Fruit fly (Drosophila melanogaster) whole organism, wandering third instar larva: ENCODE results near the gene SMC1.
A peak's percentile ranks its signal among the peaks of the same experiment; 100 is the strongest.

ENCODE experiments used
- Abd-B ChIP-seq: fragments of >200 bp; optimal IDR thresholded peaks from 2 replicates; lab custom pipeline; 2017; ENCODE audit warnings: missing biosample characterization, missing genetic modification characterization
- CG32264 ChIP-seq: fragments of 200-800 bp; sonication (Bioruptor generic); optimal IDR thresholded peaks from 2 replicates; lab custom pipeline; 2016; ENCODE audit warnings: missing biosample characterization, missing genetic modification characterization
- CG9705 ChIP-seq: fragments of 200-800 bp; sonication (Bioruptor generic); optimal IDR thresholded peaks from 2 replicates; lab custom pipeline; 2018; ENCODE audit warnings: missing biosample characterization, mild to moderate bottlenecking, missing genetic modification characterization
- CrebA ChIP-seq: fragments of 200-800 bp; sonication (Bioruptor generic); optimal IDR thresholded peaks from 2 replicates; lab custom pipeline; 2016; ENCODE audit warnings: missing biosample characterization, mild to moderate bottlenecking, missing genetic modification characterization, borderline replicate concordance
- Dfd ChIP-seq: fragments of >200 bp; optimal IDR thresholded peaks from 2 replicates; lab custom pipeline; 2017; ENCODE audit warnings: missing biosample characterization, missing genetic modification characterization
- Dif ChIP-seq: fragments of 200-275, 200-300 bp; sonication (Bioruptor generic); optimal IDR thresholded peaks from 2 replicates; lab custom pipeline; 2018; ENCODE audit warnings: missing biosample characterization, missing genetic modification characterization; ENCODE audit not compliant: partially characterized antibody
- GATAd ChIP-seq: sonication (Bioruptor generic); optimal IDR thresholded peaks from 2 replicates; lab custom pipeline; 2016; ENCODE audit warnings: missing biosample characterization, missing genetic modification characterization
- HLH106 ChIP-seq: fragments of 200-800 bp; optimal IDR thresholded peaks from 3 replicates; lab custom pipeline; 2019; ENCODE audit warnings: missing biosample characterization, mild to moderate bottlenecking, missing genetic modification characterization, moderate library complexity
- Hnf4 ChIP-seq: fragments of 200-800 bp; sonication (Bioruptor generic); optimal IDR thresholded peaks from 2 replicates; lab custom pipeline; 2016; ENCODE audit warnings: missing biosample characterization, mild to moderate bottlenecking, missing genetic modification characterization
- Hr78 ChIP-seq: fragments of >200 bp; optimal IDR thresholded peaks from 2 replicates; lab custom pipeline; 2017; ENCODE audit warnings: missing biosample characterization, missing genetic modification characterization
- Hr83 ChIP-seq: fragments of 200-300 bp; sonication (Bioruptor generic); optimal IDR thresholded peaks from 2 replicates; lab custom pipeline; 2016; ENCODE audit warnings: missing biosample characterization, mild to moderate bottlenecking, missing genetic modification characterization, moderate library complexity; ENCODE audit not compliant: poor library complexity, severe bottlenecking
- Jra ChIP-seq: sonication (Bioruptor generic); optimal IDR thresholded peaks from 2 replicates; lab custom pipeline; 2016; ENCODE audit warnings: missing biosample characterization, missing genetic modification characterization
- Mio ChIP-seq: sonication (Bioruptor generic); optimal IDR thresholded peaks from 2 replicates; lab custom pipeline; 2016; ENCODE audit warnings: missing biosample characterization, missing genetic modification characterization
- Myc ChIP-seq: fragments of >200 bp; optimal IDR thresholded peaks from 2 replicates; lab custom pipeline; 2017
- N ChIP-seq: fragments of >200 bp; optimal IDR thresholded peaks from 2 replicates; lab custom pipeline; 2018; ENCODE audit warnings: missing biosample characterization, missing external identifiers, missing genetic modification characterization
- OdsH ChIP-seq: fragments of 200-800 bp; sonication (Bioruptor generic); optimal IDR thresholded peaks from 2 replicates; lab custom pipeline; 2016; ENCODE audit warnings: missing biosample characterization, mild to moderate bottlenecking, missing genetic modification characterization
- Rel ChIP-seq, 2 experiments: fragments of 200-800 bp; sonication (Bioruptor generic) in 1 of 2; optimal IDR thresholded peaks; 2 replicates in 1 of 2; 3 replicates in 1 of 2; lab custom pipeline; 2016 to 2019; ENCODE audit warnings: mild to moderate bottlenecking in 2 of 2, missing biosample characterization in 2 of 2, missing genetic modification characterization in 2 of 2, moderate library complexity in 1 of 2
- Sp1 ChIP-seq: fragments of 200-800 bp; sonication (Bioruptor generic); optimal IDR thresholded peaks from 3 replicates; lab custom pipeline; 2019; ENCODE audit warnings: missing biosample characterization, mild to moderate bottlenecking, missing genetic modification characterization, moderate library complexity
- Vsx2 ChIP-seq: fragments of 200-300, 225-300 bp; sonication (Bioruptor generic); optimal IDR thresholded peaks from 2 replicates; lab custom pipeline; 2018; ENCODE audit warnings: missing biosample characterization, missing genetic modification characterization; ENCODE audit not compliant: partially characterized antibody
- br ChIP-seq: fragments of 200-800 bp; sonication (Bioruptor generic); optimal IDR thresholded peaks from 2 replicates; lab custom pipeline; 2016; ENCODE audit warnings: missing biosample characterization, missing genetic modification characterization
- brk ChIP-seq: fragments of 200-800 bp; sonication (Bioruptor generic); optimal IDR thresholded peaks from 2 replicates; lab custom pipeline; 2016; ENCODE audit warnings: missing biosample characterization, mild to moderate bottlenecking, missing genetic modification characterization
- dl ChIP-seq, 2 experiments: fragments of 175-275, 200-275 bp in 1 of 2; fragments of 200-275 bp in 1 of 2; sonication (Bioruptor generic); optimal IDR thresholded peaks; lab custom pipeline; 2018; ENCODE audit warnings: mild to moderate bottlenecking in 2 of 2, missing biosample characterization in 2 of 2, missing genetic modification characterization in 2 of 2, moderate library complexity in 2 of 2; ENCODE audit not compliant: partially characterized antibody in 2 of 2, insufficient read depth in 1 of 2
- dmrt93B ChIP-seq: fragments of 200-800 bp; sonication (Bioruptor generic); optimal IDR thresholded peaks from 2 replicates; lab custom pipeline; 2018; ENCODE audit warnings: missing biosample characterization, mild to moderate bottlenecking, missing genetic modification characterization
- dsf ChIP-seq: sonication (Bioruptor generic); optimal IDR thresholded peaks from 2 replicates; lab custom pipeline; 2016; ENCODE audit warnings: missing biosample characterization, missing genetic modification characterization, borderline replicate concordance
- ey ChIP-seq: fragments of 200-800 bp; sonication (Bioruptor generic); optimal IDR thresholded peaks from 2 replicates; lab custom pipeline; 2016; ENCODE audit warnings: missing biosample characterization, missing genetic modification characterization
- foxo ChIP-seq, 2 experiments: fragments of 200-800 bp; sonication (Bioruptor generic); optimal IDR thresholded peaks; 2 replicates in 1 of 2; 3 replicates in 1 of 2; lab custom pipeline; 2016 to 2017; ENCODE audit warnings: missing biosample characterization in 2 of 2, missing genetic modification characterization in 2 of 2
- fru ChIP-seq: fragments of 200-800 bp; sonication (Bioruptor generic); optimal IDR thresholded peaks from 3 replicates; lab custom pipeline; 2016; ENCODE audit warnings: missing biosample characterization, mild to moderate bottlenecking, missing genetic modification characterization
- h ChIP-seq: fragments of 200-800 bp; sonication (Bioruptor generic); optimal IDR thresholded peaks from 3 replicates; lab custom pipeline; 2016; ENCODE audit warnings: missing biosample characterization, mild to moderate bottlenecking, missing genetic modification characterization
- jim ChIP-seq: fragments of 175-275, 200-325 bp; sonication (Bioruptor generic); optimal IDR thresholded peaks from 2 replicates; lab custom pipeline; 2016; ENCODE audit warnings: missing biosample characterization, mild to moderate bottlenecking, missing genetic modification characterization
- lola ChIP-seq: fragments of >200 bp; optimal IDR thresholded peaks from 2 replicates; lab custom pipeline; 2017; ENCODE audit warnings: missing biosample characterization, missing genetic modification characterization
- pan ChIP-seq: fragments of >200 bp; optimal IDR thresholded peaks from 2 replicates; lab custom pipeline; 2017
- psq ChIP-seq: fragments of 200-800 bp; sonication (Bioruptor generic); optimal IDR thresholded peaks from 3 replicates; lab custom pipeline; 2017; ENCODE audit warnings: missing biosample characterization, mild to moderate bottlenecking, missing genetic modification characterization, moderate library complexity
- rgr ChIP-seq: fragments of 200-800 bp; sonication (Bioruptor generic); optimal IDR thresholded peaks from 3 replicates; lab custom pipeline; 2016; ENCODE audit warnings: missing biosample characterization, mild to moderate bottlenecking, missing genetic modification characterization
- sage ChIP-seq: fragments of 200-800 bp; sonication (Bioruptor generic); optimal IDR thresholded peaks from 2 replicates; lab custom pipeline; 2016; ENCODE audit warnings: missing biosample characterization, mild to moderate bottlenecking, missing genetic modification characterization
- sv ChIP-seq: fragments of 200-800 bp; sonication (Bioruptor generic); optimal IDR thresholded peaks from 3 replicates; lab custom pipeline; 2016; ENCODE audit warnings: missing biosample characterization, missing genetic modification characterization
- tai ChIP-seq: sonication (Bioruptor generic); optimal IDR thresholded peaks from 2 replicates; lab custom pipeline; 2016; ENCODE audit warnings: missing biosample characterization, missing genetic modification characterization
- usp ChIP-seq: fragments of >200 bp; optimal IDR thresholded peaks from 2 replicates; lab custom pipeline; 2017; ENCODE audit warnings: missing biosample characterization, missing genetic modification characterization
- woc ChIP-seq: sonication (Bioruptor generic); optimal IDR thresholded peaks from 2 replicates; lab custom pipeline; 2016; ENCODE audit warnings: missing biosample characterization, mild to moderate bottlenecking, missing genetic modification characterization

Gene SMC1

DNA sequence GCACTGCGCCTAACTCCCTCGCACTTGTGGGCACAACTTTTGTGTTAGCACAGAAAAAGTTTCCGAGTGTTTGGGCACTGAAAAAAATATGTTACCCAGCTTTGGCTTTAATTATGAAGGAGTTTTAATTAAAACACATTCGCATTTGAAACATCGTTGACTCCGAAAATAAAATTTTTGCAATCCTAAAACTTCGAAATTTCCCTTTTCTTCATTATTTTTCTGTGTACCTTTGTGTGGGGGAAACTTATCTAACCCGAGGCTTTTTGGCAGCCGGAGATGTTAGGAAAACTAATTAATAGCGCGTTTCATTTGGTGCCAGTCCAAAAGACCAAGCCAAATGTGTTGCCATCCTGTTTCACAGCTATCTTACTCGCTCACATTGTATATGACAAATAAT lies 33.6 kb downstream of the SMC1 start:
- no peak for TF ChIP-seq Jra (GFP tag; lab: Kevin White, UChicago)
- TF ChIP-seq Dfd: no peak

DNA sequence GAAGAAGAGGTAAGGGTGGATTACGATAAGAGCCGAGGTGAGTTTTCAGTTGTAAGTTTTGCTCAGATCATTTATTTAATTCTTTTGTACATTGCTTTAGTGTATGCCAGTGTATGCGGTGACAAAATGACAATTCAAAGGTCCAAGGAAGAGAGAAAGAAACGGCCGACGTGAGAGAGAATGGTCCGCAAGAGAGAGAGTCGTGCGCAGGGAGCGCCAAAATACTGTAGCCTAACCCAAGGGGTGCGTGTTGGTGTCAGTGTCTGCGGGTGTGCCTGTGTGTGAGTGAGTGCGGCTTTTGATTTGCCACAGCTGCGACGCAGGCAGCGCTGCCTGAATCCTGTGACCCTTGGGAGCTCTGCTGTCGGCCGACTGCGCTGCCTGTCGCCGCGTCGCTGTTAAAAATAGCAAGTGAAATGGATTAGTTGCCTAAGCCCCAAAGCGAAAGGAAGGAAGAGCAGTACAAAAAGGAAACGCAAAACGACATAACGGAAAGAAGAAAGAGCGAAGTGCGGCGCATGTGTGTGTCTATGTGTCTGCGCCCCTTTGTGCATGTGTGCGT lies 34.6 kb downstream of the SMC1 start:
- no peak for TF ChIP-seq jim
- TF ChIP-seq psq (GFP tag; lab: Kevin White, UChicago): peak; percentile 61

DNA sequence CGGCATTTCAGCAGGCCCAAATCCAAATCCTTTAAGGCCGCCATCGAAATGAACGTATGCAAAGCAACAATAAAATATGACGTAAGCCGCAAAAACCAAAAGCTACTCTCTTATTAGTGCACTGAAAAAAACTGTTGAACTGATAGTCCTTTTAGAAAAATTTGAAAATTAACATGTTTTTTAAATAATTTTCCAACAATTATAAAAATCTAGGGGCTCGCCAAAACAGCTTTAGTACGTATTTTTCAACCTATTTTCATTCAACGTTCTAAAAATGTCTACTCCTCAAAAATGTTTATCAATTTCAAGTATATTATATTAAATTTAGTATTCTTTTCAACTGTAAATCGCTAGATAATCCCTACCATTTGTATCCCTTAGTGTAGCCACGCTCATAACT lies 35.3 kb downstream of the SMC1 start:
- no peak for TF ChIP-seq brk (GFP tag; lab: Kevin White, UChicago)
- no peak for TF ChIP-seq lola (GFP tag; lab: Kevin White, UChicago)
- TF ChIP-seq dl (GFP tag; optimal IDR thresholded peaks at IDR 0.05; lab: Kevin White, UChicago; ENCODE audit: insufficient read depth in 1 of 2, partially characterized antibody in 2 of 2): no peak
- no peak for TF ChIP-seq OdsH (GFP tag; lab: Kevin White, UChicago)
- no peak for TF ChIP-seq Myc (lab: Kevin White, UChicago)
- no peak for TF ChIP-seq CG9705 (GFP tag; lab: Kevin White, UChicago)
- TF ChIP-seq usp (GFP tag; lab: Kevin White, UChicago): no peak
- no peak for TF ChIP-seq jim
- no peak for TF ChIP-seq CG32264 (GFP tag; lab: Kevin White, UChicago)
- no peak for TF ChIP-seq ey (GFP tag; lab: Kevin White, UChicago)
- TF ChIP-seq dmrt93B (GFP tag; lab: Kevin White, UChicago): no peak
- no peak for TF ChIP-seq Dif
- no peak for TF ChIP-seq GATAd (GFP tag; lab: Kevin White, UChicago)
- TF ChIP-seq CrebA (GFP tag; lab: Kevin White, UChicago): no peak
- TF ChIP-seq br (GFP tag; lab: Kevin White, UChicago): no peak
- TF ChIP-seq rgr (GFP tag; lab: Kevin White, UChicago): no peak
- TF ChIP-seq dsf (GFP tag; lab: Kevin White, UChicago): no peak
- TF ChIP-seq HLH106 (tag; lab: Kevin White, UChicago): no peak

DNA sequence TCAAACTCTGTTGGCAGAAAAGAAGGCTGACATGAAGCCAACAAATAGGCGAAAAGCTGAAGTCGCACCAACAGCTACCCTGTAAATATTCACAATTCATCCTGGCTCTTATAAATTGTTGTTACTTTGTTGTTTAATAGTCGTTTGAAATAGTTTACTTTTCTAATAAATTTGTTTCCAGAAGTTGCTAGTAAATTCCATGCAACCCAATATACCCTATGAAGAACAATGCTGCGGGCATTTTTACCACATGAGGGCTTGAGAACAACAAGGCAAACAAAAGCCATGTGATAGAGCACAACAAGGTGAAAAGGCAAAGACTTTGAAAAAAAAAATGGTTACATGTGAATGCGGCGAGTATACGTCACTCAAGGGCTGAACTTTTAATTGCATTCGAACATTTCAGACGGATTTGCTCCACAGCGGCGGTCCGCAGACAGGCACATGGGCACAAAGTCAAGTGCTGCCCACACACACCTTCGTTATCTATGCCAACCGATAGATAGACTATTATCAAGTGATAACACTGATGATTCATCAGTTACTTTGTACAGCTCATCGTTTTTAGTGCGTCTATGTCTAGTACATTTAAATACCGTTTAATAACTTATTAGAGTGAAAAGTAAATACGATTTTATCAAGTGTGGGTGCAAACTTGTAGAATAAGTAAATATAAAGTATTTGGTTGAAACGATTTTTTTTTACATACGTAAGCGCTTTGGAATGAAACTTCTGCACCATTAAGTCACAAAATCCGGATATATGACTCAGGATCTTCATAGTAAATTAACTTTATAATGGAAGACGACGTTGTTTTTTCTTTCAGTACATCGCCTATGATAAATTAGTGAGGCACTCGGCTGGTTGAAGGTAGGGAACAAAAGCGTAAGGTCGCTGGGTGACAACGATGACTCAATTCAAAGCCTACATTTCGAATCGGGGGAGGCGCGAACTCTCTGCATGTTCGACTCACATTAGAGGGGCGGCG lies 41.2 kb downstream of the SMC1 start:
- no peak for TF ChIP-seq jim
- TF ChIP-seq Hr78: no peak
- peak; percentile 39 for TF ChIP-seq CG32264 (GFP tag; lab: Kevin White, UChicago)
- no peak for TF ChIP-seq CrebA (GFP tag; lab: Kevin White, UChicago)
- TF ChIP-seq tai (GFP tag; lab: Kevin White, UChicago): peak; percentile 26
- peak; percentile 49 for TF ChIP-seq Sp1
- TF ChIP-seq Dfd: no peak
- no peak for TF ChIP-seq Dif
- peak; percentile 43 for TF ChIP-seq dmrt93B (GFP tag; lab: Kevin White, UChicago)
- TF ChIP-seq ey (GFP tag; lab: Kevin White, UChicago): peak; percentile 80
- no peak for TF ChIP-seq Rel (GFP tag; optimal IDR thresholded peaks at IDR 0.05; lab: Kevin White, UChicago)
- no peak for TF ChIP-seq Rel (tag; optimal IDR thresholded peaks at IDR 0.05; lab: Kevin White, UChicago)
- TF ChIP-seq Hr83 (GFP tag; lab: Kevin White, UChicago): no peak
- peak; percentile 62 for TF ChIP-seq psq (GFP tag; lab: Kevin White, UChicago)
- TF ChIP-seq h (GFP tag; lab: Kevin White, UChicago): peak; percentile 81
- TF ChIP-seq sv: peak; percentile 83
- peak; percentile 55 for TF ChIP-seq HLH106 (tag; lab: Kevin White, UChicago)
- TF ChIP-seq Jra (GFP tag; lab: Kevin White, UChicago): no peak
- TF ChIP-seq foxo (GFP tag; optimal IDR thresholded peaks at IDR 0.05; lab: Kevin White, UChicago): peak; percentile 5 to 76
- TF ChIP-seq rgr (GFP tag; lab: Kevin White, UChicago): peak; percentile 81
- TF ChIP-seq dl (GFP tag; optimal IDR thresholded peaks at IDR 0.05; lab: Kevin White, UChicago; ENCODE audit: insufficient read depth in 1 of 2, partially characterized antibody in 2 of 2): no peak
- no peak for TF ChIP-seq usp (GFP tag; lab: Kevin White, UChicago)
- TF ChIP-seq pan: peak; percentile 31
- TF ChIP-seq Vsx2: no peak
- peak; percentile 5 for TF ChIP-seq Hnf4
- peak; percentile 60 for TF ChIP-seq woc (GFP tag; lab: Kevin White, UChicago)
- no peak for TF ChIP-seq sage (GFP tag; lab: Kevin White, UChicago)
- no peak for TF ChIP-seq Abd-B
- TF ChIP-seq N (GFP tag; lab: Kevin White, UChicago): no peak
- peak; percentile 75 for TF ChIP-seq OdsH (GFP tag; lab: Kevin White, UChicago)
- TF ChIP-seq GATAd (GFP tag; lab: Kevin White, UChicago): no peak
- TF ChIP-seq dsf (GFP tag; lab: Kevin White, UChicago): no peak
- peak; percentile 73 for TF ChIP-seq br (GFP tag; lab: Kevin White, UChicago)
- peak; percentile 70 for TF ChIP-seq fru (GFP tag; lab: Kevin White, UChicago)
- TF ChIP-seq Myc (lab: Kevin White, UChicago): no peak
- TF ChIP-seq Mio (GFP tag; lab: Kevin White, UChicago): no peak
